Worm (Caenorhabditis elegans): Measurements from ENCODE around the gene lgc-37.

Gene lgc-37

DNA sequence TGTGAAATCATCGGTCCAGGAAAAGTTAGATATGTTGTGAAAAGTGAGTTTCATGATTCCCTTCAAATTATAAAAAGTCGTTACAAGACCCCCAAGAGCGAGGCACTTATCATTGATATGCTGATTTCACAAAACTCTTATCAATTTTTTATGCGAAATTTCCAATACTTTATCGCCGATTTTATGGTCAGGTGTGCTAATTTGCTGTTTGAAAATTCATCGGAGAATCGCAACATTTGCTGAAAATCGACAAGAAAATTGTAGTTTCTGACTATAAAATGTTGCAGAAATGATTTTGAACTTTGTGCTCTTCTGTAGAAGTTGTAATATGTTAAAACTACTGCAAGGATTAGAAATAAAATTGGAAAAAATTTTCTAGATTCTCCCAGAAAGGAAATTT, 46.7 kb downstream of the lgc-37 start:
- TF ChIP-seq F23B12.7 (tag; optimal IDR thresholded peaks at IDR 0.05; ENCODE audit: insufficient read depth) = no peak
- TF ChIP-seq lin-26 (GFP tag; IDR thresholded peaks at IDR 0.05) = no peak
- TF ChIP-seq tbx-9 (tag; optimal IDR thresholded peaks at IDR 0.05; ENCODE audit: borderline replicate concordance) = no peak
- TF ChIP-seq ztf-26 (tag; optimal IDR thresholded peaks at IDR 0.05) = no peak
- no peak for TF ChIP-seq egl-44 (GFP tag; IDR thresholded peaks at IDR 0.05)
- no peak for TF ChIP-seq ztf-3 (GFP tag; optimal IDR thresholded peaks at IDR 0.05)
- TF ChIP-seq hmg-1.2 (GFP tag; IDR thresholded peaks at IDR 0.05) = no peak
- no peak for TF ChIP-seq egl-18 (GFP tag; IDR thresholded peaks at IDR 0.05)
- TF ChIP-seq pha-4 (tag; optimal IDR thresholded peaks at IDR 0.05) = no peak
- TF ChIP-seq ztf-18 (tag; optimal IDR thresholded peaks at IDR 0.05) = no peak
- TF ChIP-seq B0019.2 (GFP tag; conservative IDR thresholded peaks at IDR 0.05) = no peak
- no peak for TF ChIP-seq dpl-1 (GFP tag; optimal IDR thresholded peaks at IDR 0.05)

DNA sequence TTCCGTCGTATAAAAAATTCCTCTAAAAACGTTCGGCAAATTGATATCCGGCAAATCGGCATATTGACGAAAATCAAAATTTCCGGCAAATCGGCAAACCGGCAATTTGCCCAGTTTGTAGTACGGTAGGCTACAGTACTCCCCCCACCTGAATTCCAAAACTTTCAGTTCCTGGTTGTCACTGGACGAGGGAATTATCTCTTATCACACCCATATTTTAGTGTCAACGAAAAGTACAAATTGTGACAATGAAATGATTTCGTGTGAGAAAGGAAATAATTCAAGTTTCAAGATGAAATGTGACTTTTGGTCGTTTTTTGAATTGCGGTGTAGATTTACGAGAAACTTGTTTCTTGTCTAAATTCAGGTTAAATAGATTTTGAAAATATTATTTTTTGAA, 48.1 kb downstream of the lgc-37 start:
- TF ChIP-seq nhr-80 (tag; optimal IDR thresholded peaks at IDR 0.05) (peak; percentile 43), zim-3 (tag; optimal IDR thresholded peaks at IDR 0.05) (no peak)

DNA sequence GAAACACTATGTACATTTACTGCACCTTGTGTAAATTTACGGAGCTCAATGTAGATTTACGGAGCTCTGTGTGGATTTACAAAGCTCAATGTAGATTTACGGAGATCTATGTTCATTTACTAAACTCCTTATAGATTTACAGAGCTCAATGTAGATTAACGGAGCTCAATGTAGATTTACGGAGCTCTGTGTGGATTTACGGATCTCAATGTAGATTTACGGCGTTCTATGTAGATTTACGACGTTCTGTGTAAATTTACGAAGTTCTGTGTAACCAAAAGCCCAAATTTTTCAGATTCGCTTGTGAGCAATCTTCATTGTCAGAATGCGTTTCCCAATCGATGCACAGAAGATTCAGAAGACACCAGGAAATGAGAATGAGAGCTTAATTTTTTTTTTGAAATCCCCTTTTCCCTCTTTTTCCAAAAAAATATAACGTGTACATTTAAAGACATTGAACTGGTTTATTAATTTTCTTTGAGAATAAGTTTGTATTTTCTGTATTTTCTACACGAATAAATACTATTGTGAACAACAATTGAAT, 51.9 kb downstream of the lgc-37 start:
- 0 out of 2 replicates have a peak, but pooled peaks have one; percentile 7 for TF ChIP-seq nfyb-1 (GFP tag; IDR thresholded peaks at IDR 0.05)
- no peak for TF ChIP-seq ets-4 (GFP tag; optimal IDR thresholded peaks at IDR 0.05)

DNA sequence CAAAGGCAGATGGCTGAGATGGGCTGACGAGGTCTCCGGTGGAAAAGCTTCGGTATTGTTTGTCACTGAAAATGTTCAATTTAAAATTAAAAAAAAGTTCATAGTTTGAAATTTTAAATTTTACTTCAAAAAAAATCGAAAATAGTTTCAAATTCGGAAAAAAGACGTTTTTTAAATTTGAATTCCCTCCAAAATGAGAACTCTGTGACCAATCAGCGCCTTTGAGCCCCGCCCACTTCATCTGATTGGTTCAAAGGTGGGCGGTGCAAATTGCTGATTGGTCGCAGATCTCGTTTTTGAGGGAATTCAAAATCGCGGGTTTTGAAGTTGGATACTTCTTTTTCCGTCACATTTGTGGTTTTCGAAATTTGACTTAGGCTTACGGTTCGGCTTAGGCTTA, 53.3 kb downstream of the lgc-37 start:
- no peak for TF ChIP-seq ztf-22 (GFP tag; optimal IDR thresholded peaks at IDR 0.05)
- peak; percentile 83 for TF ChIP-seq nfyb-1 (GFP tag; IDR thresholded peaks at IDR 0.05)

DNA sequence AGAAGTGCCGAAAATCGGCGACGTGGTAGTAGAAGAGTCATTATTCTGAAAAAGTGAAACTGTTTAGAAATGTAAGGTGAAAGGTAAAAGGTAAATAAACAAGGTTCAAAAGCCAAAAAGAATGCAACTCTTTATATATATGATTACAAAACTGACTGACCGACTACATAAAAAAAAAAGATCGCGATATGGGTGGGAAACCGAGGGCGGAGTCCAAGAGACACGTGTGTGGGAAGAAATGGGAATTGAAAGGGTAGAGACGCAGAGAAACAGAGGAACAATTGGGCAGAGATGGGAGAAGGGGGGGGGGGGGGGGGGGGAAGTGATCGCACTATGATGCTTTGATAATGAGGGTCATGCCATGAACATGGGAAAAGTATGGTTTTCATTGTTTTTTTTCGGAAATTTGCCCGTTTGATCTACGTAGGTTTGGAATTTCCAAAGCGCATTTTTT, 54.0 kb downstream of the lgc-37 start, which contains the start of gene Y37D8A.4:
Y37D8A.4 (minus strand) TSS at position 51 of the 454 bp plus-strand sequence.
- no peak for TF ChIP-seq pbrm-1 (GFP tag; IDR thresholded peaks at IDR 0.05)
- TF ChIP-seq lin-26 (GFP tag; IDR thresholded peaks at IDR 0.05) = 0 out of 2 replicates have a peak, but pooled peaks have one; percentile 30
- peak; percentile 23 for TF ChIP-seq lin-54 (GFP tag; optimal IDR thresholded peaks at IDR 0.05)
- TF ChIP-seq attf-5 (GFP tag; optimal IDR thresholded peaks at IDR 0.05) = peak; percentile 59
- TF ChIP-seq zfh-2 (GFP tag; conservative IDR thresholded peaks at IDR 0.05) = peak; percentile 82
- 0 out of 2 replicates have a peak, but pooled peaks have one; percentile 9 for TF ChIP-seq nfyb-1 (GFP tag; IDR thresholded peaks at IDR 0.05)
- TF ChIP-seq ztf-22 (GFP tag; optimal IDR thresholded peaks at IDR 0.05) = peak; percentile 44
- peak; percentile 93 for TF ChIP-seq egrh-3 (GFP tag; IDR thresholded peaks at IDR 0.05)
- no peak for TF ChIP-seq mxl-1 (tag; optimal IDR thresholded peaks at IDR 0.05)
- peak; percentile 34 for TF ChIP-seq chd-7 (tag; optimal IDR thresholded peaks at IDR 0.05)
- TF ChIP-seq hmg-1.2 (GFP tag; IDR thresholded peaks at IDR 0.05) = peak; percentile 40; the same call in 1 of the 2 replicates
- peak; percentile 48 for TF ChIP-seq tbp1 (GFP tag; optimal IDR thresholded peaks at IDR 0.05)
- TF ChIP-seq somi-1 (GFP tag; optimal IDR thresholded peaks at IDR 0.05) = peak; percentile 67
- peak; percentile 76 for TF ChIP-seq ztf-26 (tag; optimal IDR thresholded peaks at IDR 0.05)
- no peak; the same call in 1 of the 2 replicates for TF ChIP-seq mcd-1 (GFP tag; IDR thresholded peaks at IDR 0.05)
- TF ChIP-seq B0019.2 (GFP tag; conservative IDR thresholded peaks at IDR 0.05) = no peak
- TF ChIP-seq cebp-1 (GFP tag; IDR thresholded peaks at IDR 0.05) = no peak
- peak; percentile 69 for TF ChIP-seq cebp-1 (tag; optimal IDR thresholded peaks at IDR 0.05)
- peak; percentile 57 for TF ChIP-seq nhr-80 (tag; optimal IDR thresholded peaks at IDR 0.05)

DNA sequence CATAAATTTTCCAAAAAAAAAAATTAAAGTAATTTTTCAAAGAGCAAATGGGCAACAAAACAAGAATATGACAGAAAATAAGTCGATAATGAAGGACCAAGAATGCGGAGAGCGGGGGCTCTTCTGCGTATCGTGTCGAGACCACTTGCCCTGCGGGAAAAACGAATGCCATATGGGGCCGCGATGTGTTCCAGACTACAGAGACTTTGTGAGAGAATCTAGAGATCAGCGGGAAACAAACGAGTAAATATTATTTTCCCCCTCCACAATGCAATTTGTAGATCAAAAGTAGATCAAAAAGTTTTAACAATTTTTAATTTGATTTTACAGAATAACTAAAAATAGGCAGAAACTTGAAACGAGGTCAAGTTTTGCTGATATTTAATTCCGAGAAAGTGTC, 55.2 kb downstream of the lgc-37 start:
- TF ChIP-seq efl-1 (GFP tag; optimal IDR thresholded peaks at IDR 0.05) (peak; percentile 50), aptf-2 (GFP tag; conservative IDR thresholded peaks at IDR 0.05) (peak; percentile 88), madf-6 (GFP tag; IDR thresholded peaks at IDR 0.05) (peak; percentile 52; the same call in 1 of the 2 replicates), ztf-25 (GFP tag; IDR thresholded peaks at IDR 0.05) (no peak), madf-8 (GFP tag; conservative IDR thresholded peaks at IDR 0.05) (0 out of 2 replicates have a peak, but pooled peaks have one; percentile 11), lsl-1 (GFP tag; optimal IDR thresholded peaks at IDR 0.05) (no peak), lin-40 (tag; optimal IDR thresholded peaks at IDR 0.05) (no peak)

Data from whole organism, young adult.